Fruit fly (Drosophila melanogaster): ENCODE results near the gene tbrd-1.
A peak's percentile ranks its signal among the peaks of the same experiment; 100 is the strongest.

Gene tbrd-1

DNA sequence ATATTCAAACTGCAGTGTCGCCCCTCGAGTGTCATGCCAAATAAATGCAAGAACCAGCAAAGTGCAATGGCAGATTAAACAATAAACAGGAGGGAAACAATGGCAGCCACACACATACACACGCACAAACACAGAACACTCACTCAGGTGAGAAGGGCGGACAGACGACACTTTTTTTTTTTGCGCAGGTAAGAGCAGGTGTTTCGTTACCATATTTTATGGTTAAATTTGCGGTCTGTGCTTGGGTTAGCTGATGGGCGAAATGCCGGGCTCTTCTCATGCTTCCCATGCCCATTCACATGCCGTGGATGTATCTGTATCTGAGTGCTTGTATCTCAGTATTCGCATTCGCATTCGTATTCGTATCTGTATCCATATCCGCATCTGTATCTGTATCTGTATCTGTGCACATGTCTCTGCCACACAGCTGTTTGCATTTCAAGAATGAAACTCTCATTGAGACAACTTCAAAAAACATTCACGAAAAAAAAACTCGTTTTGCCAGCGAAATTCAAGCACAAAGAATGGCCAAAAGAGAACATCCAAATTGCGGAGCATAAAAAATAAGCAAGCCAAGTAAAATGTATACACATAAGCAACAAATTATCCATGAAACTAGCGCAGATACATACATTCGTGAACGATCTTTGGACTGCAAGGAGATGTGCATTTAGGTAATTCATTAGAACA is 24.0 kb downstream of the tbrd-1 start (continued):
- no peak for TF ChIP-seq acj6 (GFP tag; optimal IDR thresholded peaks at IDR 0.05)
- no peak for TF ChIP-seq fd59A (GFP tag; optimal IDR thresholded peaks at IDR 0.05)
- TF ChIP-seq Sox15 (GFP tag; optimal IDR thresholded peaks at IDR 0.05): no peak
- no peak for TF ChIP-seq salr (GFP tag; optimal IDR thresholded peaks at IDR 0.05)
- no peak for TF ChIP-seq vri (GFP tag; optimal IDR thresholded peaks at IDR 0.05)
- no peak for TF ChIP-seq CG16779 (tag; optimal IDR thresholded peaks at IDR 0.05)
- peak; percentile 9 for TF ChIP-seq Sox14 (GFP tag; optimal IDR thresholded peaks at IDR 0.05)
- no peak for TF ChIP-seq CG4318 (GFP tag; optimal IDR thresholded peaks at IDR 0.05)
- TF ChIP-seq CG8632 (GFP tag; optimal IDR thresholded peaks at IDR 0.05): no peak
- no peak for TF ChIP-seq Ets96B (tag; optimal IDR thresholded peaks at IDR 0.05)
- no peak for TF ChIP-seq CG6163 (GFP tag; IDR thresholded peaks at IDR 0.05)
- TF ChIP-seq CG34406 (GFP tag; optimal IDR thresholded peaks at IDR 0.05): no peak
- TF ChIP-seq CG6792 (GFP tag; optimal IDR thresholded peaks at IDR 0.05): no peak
- TF ChIP-seq CG3032 (tag; optimal IDR thresholded peaks at IDR 0.05): no peak
- TF ChIP-seq Met (GFP tag; optimal IDR thresholded peaks at IDR 0.05): no peak
- TF ChIP-seq CG15336 (GFP tag; IDR thresholded peaks at IDR 0.05): no peak
- TF ChIP-seq CG6808 (GFP tag; optimal IDR thresholded peaks at IDR 0.05): peak; percentile 10
- peak; percentile 9 for TF ChIP-seq net (GFP tag; optimal IDR thresholded peaks at IDR 0.05)
- no peak for TF ChIP-seq pdm3 (GFP tag; optimal IDR thresholded peaks at IDR 0.05)
- peak; percentile 4 for TF ChIP-seq lz (GFP tag; optimal IDR thresholded peaks at IDR 0.05)
- TF ChIP-seq Gug (GFP tag; IDR thresholded peaks at IDR 0.05): no peak
- no peak for TF ChIP-seq CG9139 (GFP tag; optimal IDR thresholded peaks at IDR 0.05)
- TF ChIP-seq svp (GFP tag): no peak
- no peak for TF ChIP-seq esn (GFP tag; optimal IDR thresholded peaks at IDR 0.05)
- TF ChIP-seq cyc (GFP tag; optimal IDR thresholded peaks at IDR 0.05): no peak
- TF ChIP-seq topi (GFP tag; optimal IDR thresholded peaks at IDR 0.05): no peak
- TF ChIP-seq Blimp-1 (GFP tag; optimal IDR thresholded peaks at IDR 0.05): no peak
- no peak for TF ChIP-seq Hr4 (GFP tag; optimal IDR thresholded peaks at IDR 0.05)
- no peak for TF ChIP-seq CG11294 (GFP tag; IDR thresholded peaks at IDR 0.05)

DNA sequence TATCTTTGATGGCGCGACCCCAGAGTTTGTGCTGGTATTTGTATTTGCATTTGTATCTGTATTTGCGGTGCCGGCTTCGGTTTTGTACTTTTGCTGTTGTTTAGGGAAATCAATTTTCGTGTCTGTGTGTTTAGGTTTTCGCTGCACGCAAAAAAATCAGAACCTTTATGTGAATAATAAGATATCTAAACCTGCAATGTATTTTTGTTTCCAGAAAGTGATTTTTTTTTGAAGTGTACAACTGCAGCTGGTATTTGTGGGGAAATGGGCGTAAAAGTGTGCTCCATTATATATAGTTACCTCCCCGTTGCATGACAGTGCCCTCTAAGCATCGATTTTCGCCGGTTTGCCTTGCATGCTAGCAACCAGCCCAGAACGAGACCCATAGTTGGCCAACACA is 25.5 kb downstream of the tbrd-1 start:
- TF ChIP-seq Hr4 (GFP tag; optimal IDR thresholded peaks at IDR 0.05) (peak; percentile 15), CG6163 (GFP tag; IDR thresholded peaks at IDR 0.05) (peak; percentile 34; the same call in 1 of the 3 replicates), Blimp-1 (GFP tag; optimal IDR thresholded peaks at IDR 0.05) (no peak), CG3919 (GFP tag; optimal IDR thresholded peaks at IDR 0.05) (peak; percentile 36), lz (GFP tag; optimal IDR thresholded peaks at IDR 0.05) (no peak), CG8119 (GFP tag; IDR thresholded peaks at IDR 0.05) (0 out of 3 replicates have a peak, but pooled peaks have one; percentile 32), eg (GFP tag; IDR thresholded peaks at IDR 0.05) (peak; percentile 53; the same call in 1 of the 3 replicates), CG32006 (GFP tag; optimal IDR thresholded peaks at IDR 0.05) (peak; percentile 28), CG15336 (GFP tag; IDR thresholded peaks at IDR 0.05) (0 out of 2 replicates have a peak, but pooled peaks have one; percentile 12), CG8632 (GFP tag; optimal IDR thresholded peaks at IDR 0.05) (no peak), Gug (GFP tag; IDR thresholded peaks at IDR 0.05) (no peak), fkh (GFP tag; optimal IDR thresholded peaks at IDR 0.05) (peak; percentile 16), CG10669 (GFP tag; optimal IDR thresholded peaks at IDR 0.05) (no peak), CG7368 (GFP tag; optimal IDR thresholded peaks at IDR 0.05) (no peak), Hr39 (GFP tag; optimal IDR thresholded peaks at IDR 0.05) (no peak), Sox15 (GFP tag; optimal IDR thresholded peaks at IDR 0.05) (no peak), OdsH (GFP tag; optimal IDR thresholded peaks at IDR 0.05) (no peak), Ets96B (tag; optimal IDR thresholded peaks at IDR 0.05) (no peak), CG4318 (GFP tag; optimal IDR thresholded peaks at IDR 0.05) (no peak), ss (GFP tag; optimal IDR thresholded peaks at IDR 0.05) (no peak), Eip75B (GFP tag; optimal IDR thresholded peaks at IDR 0.05) (no peak), pdm3 (GFP tag; optimal IDR thresholded peaks at IDR 0.05) (no peak)

Measured in whole organism, prepupa.